Fruit fly (Drosophila melanogaster) S2 (cell line): ENCODE measurements around the gene Samuel.
A peak's percentile ranks its signal among the peaks of the same experiment; 100 is the strongest.

Experiments used
- CG8478 ChIP-seq: fragments of >200 bp; optimal IDR thresholded peaks from 2 replicates; lab custom pipeline; 2018
- CTCF ChIP-seq, 2 experiments: fragments of >200 bp; optimal IDR thresholded peaks; 2 replicates each; lab custom pipeline; 2018

The Samuel gene

dm6 chr2L:11066887-11067459 lies at the start of gene Samuel:
TSS of gene Samuel (minus strand) at chr2L:11066998.
- TF ChIP-seq CG8478 (lab: Kevin White, UChicago) (no peak), CTCF (optimal IDR thresholded peaks at IDR 0.05; lab: Kevin White, UChicago) (no peak)

- no peak for TF ChIP-seq CG8478 (lab: Kevin White, UChicago)
- no peak for TF ChIP-seq CTCF (optimal IDR thresholded peaks at IDR 0.05; lab: Kevin White, UChicago)
Observed at dm6 chr2L:11113714-11114113, 46.9 kb upstream of the Samuel start, which contains the start of gene Gr32a. TSS of gene Gr32a (plus strand) at chr2L:11114014.

DNA sequence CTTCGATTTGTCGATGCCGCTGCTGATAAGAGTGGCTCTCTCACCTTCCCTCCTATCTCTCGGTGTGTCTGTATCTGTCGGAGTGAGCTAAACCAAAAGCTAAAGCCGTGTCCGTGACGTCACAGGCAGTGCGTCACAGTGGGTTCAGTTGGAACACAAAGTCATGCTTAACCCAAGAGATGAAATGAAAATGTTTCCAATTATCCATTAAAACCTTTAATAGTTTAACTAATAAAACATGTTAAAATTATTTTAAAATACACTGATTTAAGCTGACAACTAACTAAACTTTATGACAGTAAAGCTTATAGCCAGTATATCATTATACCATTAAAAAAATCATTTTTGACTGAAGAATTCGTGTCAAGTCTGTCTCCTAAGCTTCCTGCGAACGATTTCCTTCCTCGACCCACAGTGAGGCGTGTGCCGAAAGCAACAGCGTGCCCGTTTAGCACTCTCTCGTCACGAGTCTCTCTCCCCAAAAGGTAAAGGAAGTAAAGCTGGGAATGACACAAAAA lies 46.3 kb upstream of the Samuel start, which contains the start of gene Idua:
Idua (minus strand) TSS at position 51 of the 518 bp plus-strand sequence.
- TF ChIP-seq CG8478 (lab: Kevin White, UChicago) = no peak
- TF ChIP-seq CTCF (optimal IDR thresholded peaks at IDR 0.05; lab: Kevin White, UChicago) = no peak

dm6 chr2L:11106562-11106962 lies 39.8 kb upstream of the Samuel start, which contains the start of gene Reps:
TSS of gene Reps (minus strand) at chr2L:11106645.
- peak in 1 of 2 experiments; percentile 11 for TF ChIP-seq CTCF (optimal IDR thresholded peaks at IDR 0.05; lab: Kevin White, UChicago)
- TF ChIP-seq CG8478 (lab: Kevin White, UChicago) = no peak

DNA sequence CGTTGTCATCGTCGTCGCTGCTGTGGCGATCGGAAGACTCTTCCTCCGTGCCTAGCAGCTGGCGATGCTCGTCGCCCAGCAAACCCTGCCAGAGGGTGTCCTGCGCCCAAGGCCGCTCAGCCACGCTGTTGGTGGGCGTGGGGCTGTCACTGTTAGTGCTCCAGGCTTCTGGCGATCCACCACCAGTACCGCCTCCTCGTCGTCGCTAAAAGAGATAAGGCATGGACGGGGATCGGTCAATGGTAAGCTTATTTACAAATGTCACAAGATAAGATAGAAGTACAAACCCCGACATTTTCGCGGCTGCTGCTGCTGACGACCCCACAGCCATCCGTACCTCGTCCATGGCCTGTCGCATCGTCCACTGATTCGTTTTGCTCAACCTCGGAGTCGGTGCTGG lies 38.5 kb upstream of the Samuel start:
- TF ChIP-seq CG8478 (lab: Kevin White, UChicago) (no peak), CTCF (optimal IDR thresholded peaks at IDR 0.05; lab: Kevin White, UChicago) (no peak)

DNA sequence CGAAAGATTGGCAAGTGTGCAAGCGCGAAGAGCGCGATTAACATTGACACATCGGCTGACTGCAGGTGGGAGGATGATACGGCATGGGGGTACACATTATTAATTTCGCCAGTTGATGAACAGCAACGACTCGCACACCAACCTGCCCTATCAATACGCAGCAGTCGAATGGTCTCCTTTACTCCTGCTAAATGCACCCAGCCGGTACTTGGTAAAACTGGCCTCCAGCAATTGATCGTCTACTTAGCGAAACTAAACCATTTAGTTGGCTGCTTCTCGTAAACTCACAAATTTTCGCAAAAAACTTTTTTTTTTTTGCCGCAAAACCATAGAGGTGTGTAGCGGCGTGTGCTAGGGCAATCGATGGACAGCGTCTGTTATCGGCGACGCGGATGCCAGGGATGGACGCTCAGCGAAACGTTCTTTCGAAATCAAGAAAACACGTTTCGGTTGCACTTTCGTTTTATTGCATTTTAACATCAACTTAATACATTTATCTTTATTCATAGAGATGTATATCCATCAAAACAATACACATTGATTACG lies 33.8 kb upstream of the Samuel start, which contains the start of gene Ge-1:
Ge-1 (minus strand) TSS at position 373 of the 546 bp plus-strand sequence.
- TF ChIP-seq CTCF (optimal IDR thresholded peaks at IDR 0.05; lab: Kevin White, UChicago) = no peak
- TF ChIP-seq CG8478 (lab: Kevin White, UChicago) = no peak

DNA sequence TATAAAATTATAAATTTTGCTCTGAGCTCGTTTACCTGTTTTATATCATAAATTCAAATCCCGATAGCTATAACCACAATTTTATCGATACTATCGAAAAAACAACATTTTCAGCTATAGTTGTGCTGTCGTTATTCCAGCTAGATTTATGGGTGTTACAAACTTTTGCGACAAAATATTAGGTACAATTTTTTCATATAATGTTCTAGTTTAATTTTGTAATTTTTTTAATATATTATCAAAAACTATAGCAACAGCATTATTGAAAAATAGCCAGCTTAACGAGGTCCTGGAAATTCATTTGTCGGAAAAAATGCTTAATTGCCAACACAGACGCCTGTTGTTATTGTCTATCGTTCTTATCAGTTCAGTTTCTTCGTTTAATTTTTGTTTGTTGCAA lies 24.3 kb upstream of the Samuel start, which contains the start of gene Wdr59:
Wdr59 (plus strand) TSS at position 334 of the 400 bp plus-strand sequence.
- TF ChIP-seq CTCF (optimal IDR thresholded peaks at IDR 0.05; lab: Kevin White, UChicago) (no peak), CG8478 (lab: Kevin White, UChicago) (no peak)

- TF ChIP-seq CG8478 (lab: Kevin White, UChicago) (no peak), CTCF (optimal IDR thresholded peaks at IDR 0.05; lab: Kevin White, UChicago) (no peak)
Observed at dm6 chr2L:11086357-11086924, 19.6 kb upstream of the Samuel start, which contains the start of gene CG16854. TSS of gene CG16854 (plus strand) at chr2L:11086721.

DNA sequence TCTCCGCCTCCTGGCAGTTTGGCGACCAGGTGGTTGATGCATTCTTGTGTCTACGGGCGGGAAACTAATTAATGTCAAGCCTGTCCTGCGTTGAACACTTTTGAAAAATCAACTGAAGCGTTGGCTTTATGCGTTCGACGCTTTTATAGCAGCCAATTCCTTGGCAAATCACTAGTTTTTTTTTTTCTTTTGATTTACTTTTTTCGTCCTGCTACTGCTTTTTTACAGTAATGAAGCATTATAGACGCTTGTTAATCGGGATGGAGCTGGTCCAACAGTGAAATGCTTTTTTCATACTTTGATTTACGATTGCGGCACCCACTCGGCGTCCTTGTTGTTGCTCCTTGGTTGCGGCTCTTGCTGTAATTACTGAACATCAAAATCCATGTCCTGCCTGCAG lies 18.3 kb upstream of the Samuel start, which contains the start of gene AstCC:
AstCC (minus strand) TSS at position 101 of the 400 bp plus-strand sequence.
- TF ChIP-seq CTCF (optimal IDR thresholded peaks at IDR 0.05; lab: Kevin White, UChicago) (no peak), CG8478 (lab: Kevin White, UChicago) (no peak)

dm6 chr2L:11082025-11082424 lies 15.2 kb upstream of the Samuel start:
- TF ChIP-seq CG8478 (lab: Kevin White, UChicago) (no peak), CTCF (optimal IDR thresholded peaks at IDR 0.05; lab: Kevin White, UChicago) (no peak)

DNA sequence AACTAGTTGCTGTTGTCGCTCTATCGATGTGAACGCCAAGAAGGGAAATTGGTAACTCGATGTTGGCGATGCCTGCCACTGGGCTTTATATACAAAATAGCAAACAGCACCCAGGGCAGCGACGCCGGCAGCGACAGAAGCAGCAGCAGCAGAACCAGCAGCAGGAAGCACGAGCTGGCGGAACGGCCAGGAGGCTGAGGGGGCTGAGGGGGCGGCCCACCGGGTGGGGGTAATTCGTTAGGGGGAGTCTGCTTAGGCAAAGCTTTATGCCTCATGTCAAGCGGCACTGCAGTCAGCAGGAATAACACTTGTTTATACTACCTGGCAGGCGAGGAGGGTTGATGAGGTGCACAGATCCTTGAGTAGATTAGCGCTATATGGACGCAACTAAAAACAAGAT lies 14.5 kb upstream of the Samuel start, which contains the start of gene AstC:
AstC (minus strand) TSS at position 63 of the 400 bp plus-strand sequence.
- TF ChIP-seq CTCF (optimal IDR thresholded peaks at IDR 0.05; lab: Kevin White, UChicago) (no peak), CG8478 (lab: Kevin White, UChicago) (no peak)

DNA sequence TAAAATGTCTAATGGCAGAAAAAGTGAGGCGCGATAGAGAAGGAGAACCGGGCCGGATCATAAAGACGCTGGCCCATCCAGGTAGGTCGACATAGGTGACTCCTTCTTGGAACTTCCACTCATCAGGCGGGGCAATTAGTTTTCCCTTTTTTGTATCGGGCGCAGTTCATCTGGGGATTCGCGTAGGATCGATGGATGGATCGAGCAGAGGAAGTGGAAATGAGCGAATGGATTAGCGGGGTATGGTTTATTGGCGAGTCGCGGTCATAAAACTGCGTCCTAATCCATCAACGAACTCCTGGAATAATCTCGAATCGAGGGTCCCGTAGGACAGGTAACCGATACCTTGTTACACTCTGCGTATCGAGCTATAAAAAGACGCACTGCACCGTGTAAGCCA lies 8.3 kb upstream of the Samuel start, which contains the start of gene CG43725:
CG43725 (plus strand) TSS at position 400 of the 400 bp plus-strand sequence.
- TF ChIP-seq CTCF (optimal IDR thresholded peaks at IDR 0.05; lab: Kevin White, UChicago) (no peak), CG8478 (lab: Kevin White, UChicago) (no peak)

DNA sequence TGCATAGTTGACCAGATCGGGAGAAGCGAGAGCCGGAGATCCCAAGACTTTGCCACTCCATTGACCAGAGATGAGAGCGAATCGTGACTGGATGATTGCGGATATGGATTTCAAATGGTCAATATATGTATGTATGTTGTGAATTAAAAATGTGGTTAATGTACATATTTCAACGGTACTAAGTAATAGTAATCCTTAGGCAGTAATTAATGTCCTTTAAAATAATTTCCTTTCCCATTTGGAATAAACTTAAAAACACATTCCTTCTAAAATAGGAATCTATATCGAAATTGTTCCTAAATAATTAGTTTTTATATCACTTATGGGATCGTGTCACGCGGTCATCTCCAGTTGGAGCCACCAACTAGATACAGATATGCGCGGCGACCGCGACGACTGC lies 7.1 kb upstream of the Samuel start:
- no peak for TF ChIP-seq CTCF (optimal IDR thresholded peaks at IDR 0.05; lab: Kevin White, UChicago)
- TF ChIP-seq CG8478 (lab: Kevin White, UChicago) = no peak

dm6 chr2L:11072880-11073279 lies 6.1 kb upstream of the Samuel start:
- TF ChIP-seq CG8478 (lab: Kevin White, UChicago) = no peak
- no peak for TF ChIP-seq CTCF (optimal IDR thresholded peaks at IDR 0.05; lab: Kevin White, UChicago)

DNA sequence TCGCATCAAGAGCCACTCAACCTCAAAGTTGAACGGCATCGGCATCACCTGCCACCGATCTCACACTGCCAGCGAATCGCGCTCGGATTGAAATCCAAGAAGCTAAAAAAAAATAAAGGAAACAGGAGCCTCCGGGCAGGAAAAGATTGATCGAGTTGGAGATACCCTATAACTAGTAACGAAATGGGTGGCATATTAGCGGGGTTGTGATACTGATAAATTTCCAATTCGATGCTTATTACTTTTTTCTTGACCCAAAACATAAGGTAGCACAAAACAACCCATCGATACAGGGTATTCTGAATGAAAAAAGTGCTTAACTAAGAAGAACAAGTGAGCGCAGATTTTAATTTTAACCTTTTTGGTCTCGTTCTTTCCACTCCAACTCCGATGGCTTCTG lies 5.5 kb upstream of the Samuel start:
- TF ChIP-seq CTCF (optimal IDR thresholded peaks at IDR 0.05; lab: Kevin White, UChicago) (no peak), CG8478 (lab: Kevin White, UChicago) (no peak)
